Fruit fly (Drosophila melanogaster) whole organism, pupa: ENCODE measurements around the gene Tsp.

Experiments used
- CG10348 ChIP-seq: fragments of 200-800 bp; sonication (Bioruptor generic); IDR thresholded peaks from 2 replicates; pipeline ENCODE4 v1.3.6; 2022; ENCODE audit warnings: missing biosample characterization, missing genetic modification characterization
- CG12605 ChIP-seq: fragments of 200-800 bp; sonication (Bioruptor generic); IDR thresholded peaks from 2 replicates; pipeline ENCODE4 v1.3.6; 2022; ENCODE audit warnings: missing biosample characterization, missing genetic modification characterization
- CG13204 ChIP-seq: fragments of 200-800 bp; sonication (Bioruptor generic); optimal IDR thresholded peaks from 2 replicates; lab custom pipeline; 2018; ENCODE audit warnings: missing biosample characterization, mild to moderate bottlenecking, missing genetic modification characterization, moderate library complexity
- CG14655 ChIP-seq: fragments of 200-800 bp; sonication (Bioruptor generic); optimal IDR thresholded peaks from 3 replicates; lab custom pipeline; 2017; ENCODE audit warnings: mild to moderate bottlenecking, missing biosample characterization, missing genetic modification reagents, missing genetic modification characterization
- CG15710 ChIP-seq: fragments of 200-800 bp; sonication (Bioruptor generic); optimal IDR thresholded peaks from 2 replicates; lab custom pipeline; 2018; ENCODE audit warnings: missing biosample characterization, mild to moderate bottlenecking, missing genetic modification characterization, moderate library complexity
- CG17806 ChIP-seq: fragments of 200-800 bp; sonication (Bioruptor generic); optimal IDR thresholded peaks from 2 replicates; lab custom pipeline; 2018; ENCODE audit warnings: missing biosample characterization, mild to moderate bottlenecking, missing genetic modification characterization, moderate library complexity
- CG34367 ChIP-seq: fragments of 200-800 bp; sonication (Bioruptor generic); optimal IDR thresholded peaks from 2 replicates; lab custom pipeline; 2018; ENCODE audit warnings: missing biosample characterization, mild to moderate bottlenecking, missing genetic modification characterization
- CG8159 ChIP-seq: fragments of 200-800 bp; sonication (Bioruptor generic); optimal IDR thresholded peaks from 3 replicates; lab custom pipeline; 2018; ENCODE audit warnings: missing biosample characterization, mild to moderate bottlenecking, missing genetic modification characterization, moderate library complexity
- CG9948 ChIP-seq: fragments of 200-800 bp; sonication (Bioruptor generic); optimal IDR thresholded peaks from 2 replicates; lab custom pipeline; 2018; ENCODE audit warnings: missing biosample characterization, mild to moderate bottlenecking, missing genetic modification characterization, moderate library complexity
- EcR ChIP-seq: fragments of 200-800 bp; sonication (Bioruptor generic); optimal IDR thresholded peaks from 3 replicates; lab custom pipeline; 2019; ENCODE audit warnings: missing biosample characterization, missing genetic modification characterization, mild to moderate bottlenecking, moderate library complexity, missing genetic modification reagents
- Pif1B ChIP-seq: fragments of 200-800 bp; sonication (Bioruptor generic); optimal IDR thresholded peaks from 3 replicates; lab custom pipeline; 2016; ENCODE audit warnings: missing biosample characterization, missing genetic modification characterization
- Snoo ChIP-seq: fragments of 200-800 bp; sonication (Bioruptor generic); optimal IDR thresholded peaks from 3 replicates; lab custom pipeline; 2017; ENCODE audit warnings: missing biosample characterization, mild to moderate bottlenecking, missing genetic modification characterization, inconsistent platforms
- fd96Ca ChIP-seq: fragments of 200-800 bp; sonication (Bioruptor generic); IDR thresholded peaks from 3 replicates; pipeline ENCODE4 v1.3.6; 2022; ENCODE audit warnings: missing biosample characterization, missing genetic modification characterization
- gl ChIP-seq: fragments of 200-800 bp; sonication (Bioruptor generic); optimal IDR thresholded peaks from 2 replicates; lab custom pipeline; 2018; ENCODE audit warnings: missing biosample characterization, mild to moderate bottlenecking, missing genetic modification characterization

DNA sequence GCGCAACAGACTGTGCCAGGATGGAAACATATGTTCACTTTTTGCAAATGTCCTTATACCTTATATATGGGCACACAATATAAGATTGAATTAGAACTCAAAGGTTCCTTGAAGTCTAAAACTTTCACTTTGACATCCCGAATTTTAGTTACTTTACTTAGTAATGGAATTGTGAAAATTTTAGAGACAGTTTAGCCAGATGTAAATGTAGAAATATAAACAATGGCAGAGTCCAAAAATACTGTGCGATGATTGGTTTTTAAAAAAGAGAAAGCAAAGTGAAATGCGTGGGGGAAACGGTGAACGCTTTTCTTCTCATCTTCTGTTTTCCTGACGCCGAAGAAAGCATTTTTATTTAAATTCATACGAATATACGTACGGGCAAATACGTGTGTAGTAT lies 38.9 kb upstream of the Tsp start, which contains the start of gene CG44271:
- TF ChIP-seq CG34367 (tag; lab: Kevin White, UChicago): no peak
- TF ChIP-seq CG13204 (GFP tag; lab: Kevin White, UChicago): no peak
- TF ChIP-seq CG15710 (tag; lab: Kevin White, UChicago): no peak
- no peak for TF ChIP-seq gl (tag; lab: Kevin White, UChicago)
- TF ChIP-seq CG12605 (GFP tag; lab: Robert Waterston, UW): no peak
- no peak for TF ChIP-seq CG14655 (GFP tag; lab: Kevin White, UChicago)
- TF ChIP-seq Snoo (tag; lab: Kevin White, UChicago): no peak
- TF ChIP-seq CG17806: no peak
- TF ChIP-seq EcR (GFP tag; lab: Kevin White, UChicago): no peak
- TF ChIP-seq Pif1B (GFP tag; lab: Kevin White, UChicago): no peak
- TF ChIP-seq CG10348: no peak
- TF ChIP-seq fd96Ca: no peak
- no peak for TF ChIP-seq CG9948 (tag; lab: Kevin White, UChicago)
- TF ChIP-seq CG8159 (tag; lab: Kevin White, UChicago): no peak
